Fruit fly (Drosophila melanogaster): ENCODE data around the gene Amun.
A peak's percentile ranks its signal among the peaks of the same experiment; 100 is the strongest.

DNA sequence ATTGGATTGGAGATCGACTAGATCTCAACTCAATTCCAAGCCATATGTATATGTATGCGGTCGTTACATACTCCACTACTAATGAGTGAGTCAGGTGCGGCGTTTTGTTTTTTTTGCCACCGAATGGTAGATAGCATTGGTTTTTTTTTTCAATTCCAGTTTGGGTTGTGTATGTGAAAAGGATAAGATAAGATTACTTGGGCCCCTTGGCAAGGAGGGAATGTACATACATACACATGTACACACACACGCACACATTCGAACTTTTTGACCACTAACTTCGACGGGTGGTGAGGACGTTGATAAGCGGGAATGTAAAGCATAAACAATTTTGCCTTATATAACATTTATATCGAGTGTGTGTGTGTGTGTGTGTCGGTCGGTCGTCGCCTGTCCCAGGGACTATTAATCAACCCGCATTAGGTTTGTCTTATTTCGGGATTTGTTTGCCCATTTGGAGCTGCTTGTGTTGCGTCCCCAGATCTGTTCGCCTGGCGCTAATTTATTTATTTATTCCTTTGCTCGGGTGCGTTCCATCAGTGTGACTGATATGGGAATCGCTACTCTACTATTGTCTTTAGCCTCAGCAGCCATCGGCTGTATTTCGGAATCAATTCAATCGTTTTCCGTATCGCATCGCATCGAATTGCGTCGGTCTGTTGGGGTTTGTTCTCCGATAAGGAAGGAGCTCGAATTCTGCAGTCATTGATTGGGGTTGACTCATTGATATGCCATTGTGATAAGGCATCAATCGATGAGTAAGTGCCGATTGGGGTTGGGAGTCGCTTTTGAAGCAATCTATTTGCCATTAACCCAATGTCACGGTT, 27.5 kb downstream of the Amun start:
- TF ChIP-seq pdm3 (GFP tag; optimal IDR thresholded peaks at IDR 0.05) (no peak), Lpt (GFP tag; optimal IDR thresholded peaks at IDR 0.05) (no peak), eg (GFP tag; IDR thresholded peaks at IDR 0.05) (no peak), net (GFP tag; optimal IDR thresholded peaks at IDR 0.05) (no peak), Eip75B (GFP tag; optimal IDR thresholded peaks at IDR 0.05) (no peak), CG11762 (GFP tag; optimal IDR thresholded peaks at IDR 0.05; ENCODE audit: insufficient read depth) (no peak), CG31627 (GFP tag; optimal IDR thresholded peaks at IDR 0.05) (no peak), Met (GFP tag; optimal IDR thresholded peaks at IDR 0.05) (no peak), vri (GFP tag; optimal IDR thresholded peaks at IDR 0.05) (peak; percentile 72), fd59A (GFP tag; optimal IDR thresholded peaks at IDR 0.05) (no peak), CG10631 (GFP tag; optimal IDR thresholded peaks at IDR 0.05) (no peak), Blimp-1 (GFP tag; optimal IDR thresholded peaks at IDR 0.05) (no peak)

Measured in whole organism, prepupa.